Fruit fly (Drosophila melanogaster): ENCODE data around the gene bcn92.

Gene bcn92

dm6 chrX:2180750-2181261, 31.4 kb upstream of the bcn92 start, which contains the start of gene pn (continued):
- TF ChIP-seq hbn (GFP tag; IDR thresholded peaks at IDR 0.05; ENCODE audit: partially characterized antibody) (peak; percentile 39; the same call in 1 of the 2 replicates), vfl (GFP tag; optimal IDR thresholded peaks at IDR 0.05) (no peak), Sry-β (GFP tag; optimal IDR thresholded peaks at IDR 0.05) (peak; percentile 80), shn (GFP tag; optimal IDR thresholded peaks at IDR 0.05) (no peak), CG13287 (GFP tag; IDR thresholded peaks at IDR 0.05; ENCODE audit: partially characterized antibody) (peak; percentile 32; the same call in 1 of the 2 replicates), Sin3A (optimal IDR thresholded peaks at IDR 0.05) (no peak), BEAF-32 (GFP tag; optimal IDR thresholded peaks at IDR 0.05) (peak; percentile 55), NK7.1 (GFP tag; optimal IDR thresholded peaks at IDR 0.05) (no peak), Fer1 (GFP tag; optimal IDR thresholded peaks at IDR 0.05) (no peak), Dp (GFP tag; optimal IDR thresholded peaks at IDR 0.05) (peak; percentile 71), E2f2 (GFP tag; IDR thresholded peaks at IDR 0.05) (peak; percentile 80), cad (GFP tag; optimal IDR thresholded peaks at IDR 0.05) (no peak), phol (tag; optimal IDR thresholded peaks at IDR 0.05) (peak; percentile 8), CG8388 (GFP tag; optimal IDR thresholded peaks at IDR 0.05) (no peak), scrt (GFP tag; optimal IDR thresholded peaks at IDR 0.05) (no peak), dm (GFP tag; optimal IDR thresholded peaks at IDR 0.05) (no peak), Dll (GFP tag; IDR thresholded peaks at IDR 0.05; ENCODE audit: partially characterized antibody) (peak; percentile 55; the same call in 2 of the 4 replicates), tx (GFP tag; optimal IDR thresholded peaks at IDR 0.05) (no peak), zen2 (GFP tag; IDR thresholded peaks at IDR 0.05; ENCODE audit: partially characterized antibody) (0 out of 3 replicates have a peak, but pooled peaks have one; percentile 17), HLH4C (GFP tag; IDR thresholded peaks at IDR 0.05; ENCODE audit: partially characterized antibody) (peak; percentile 60; the same call in 2 of the 3 replicates), CG11504 (tag; optimal IDR thresholded peaks at IDR 0.05) (no peak), pzg (GFP tag; optimal IDR thresholded peaks at IDR 0.05) (peak; percentile 25), CG12769 (tag; optimal IDR thresholded peaks at IDR 0.05) (no peak)

- TF ChIP-seq pros (GFP tag; optimal IDR thresholded peaks at IDR 0.05) (no peak), sug (tag; optimal IDR thresholded peaks at IDR 0.05) (peak; percentile 52), Pdp1 (GFP tag; optimal IDR thresholded peaks at IDR 0.05) (peak in 1 of 2 experiments; percentile 92), CG2889 (GFP tag; IDR thresholded peaks at IDR 0.05) (no peak), ATbp (GFP tag; optimal IDR thresholded peaks at IDR 0.05) (no peak), exex (tag; optimal IDR thresholded peaks at IDR 0.05) (peak; percentile 47), mirr (GFP tag; optimal IDR thresholded peaks at IDR 0.05) (peak; percentile 3), crp (GFP tag; optimal IDR thresholded peaks at IDR 0.05) (peak in 1 of 2 experiments; percentile 76), CG34376 (GFP tag; optimal IDR thresholded peaks at IDR 0.05) (peak; percentile 27), CG13424 (tag; optimal IDR thresholded peaks at IDR 0.05) (no peak)
These were observed 29.4 kb upstream of the bcn92 start, which contains the start of gene Cyp4ae1 for dm6 chrX:2178802-2179201. TSS of gene Cyp4ae1 (plus strand) at chrX:2179007.

- peak in 1 of 2 experiments; percentile 47 for TF ChIP-seq Hr78 (GFP tag; optimal IDR thresholded peaks at IDR 0.05)
- TF ChIP-seq CG31388 (GFP tag; optimal IDR thresholded peaks at IDR 0.05) = no peak
These were observed 26.6 kb upstream of the bcn92 start, which contains the start of gene Cyp4d2 for dm6 chrX:2175956-2176469. TSS of gene Cyp4d2 (plus strand) at chrX:2176006.

Measured in whole organism, embryonic.